Fruit fly (Drosophila melanogaster): Measurements from ENCODE around the gene CG6184.

Gene CG6184

DNA sequence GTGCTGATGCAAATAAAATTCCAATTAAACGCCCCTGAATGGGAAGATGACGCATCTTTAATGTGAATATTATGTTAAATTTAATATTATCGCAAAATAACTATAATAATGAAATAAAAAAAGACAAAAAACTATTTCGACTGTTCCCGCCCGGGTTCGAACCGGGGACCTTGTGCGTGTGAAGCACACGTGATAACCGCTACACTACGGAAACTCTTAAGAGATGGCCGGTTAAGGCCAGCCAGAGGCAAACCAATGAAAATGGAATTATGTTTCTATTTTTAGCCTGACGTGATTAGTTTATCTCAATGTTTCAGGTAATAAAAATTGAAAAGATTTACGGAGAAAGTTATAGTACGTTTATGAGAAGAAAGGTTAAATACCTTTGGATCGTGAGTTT, 14.5 kb upstream of the CG6184 start (continued):
- TF ChIP-seq rib (GFP tag; IDR thresholded peaks at IDR 0.05) (no peak), ranshi (GFP tag; IDR thresholded peaks at IDR 0.05) (no peak), cas (GFP tag; IDR thresholded peaks at IDR 0.05) (no peak), CG16813 (GFP tag; IDR thresholded peaks at IDR 0.05; ENCODE audit: partially characterized antibody) (peak; percentile 75), zen2 (GFP tag; IDR thresholded peaks at IDR 0.05; ENCODE audit: partially characterized antibody) (no peak), tna (GFP tag; IDR thresholded peaks at IDR 0.05; ENCODE audit: partially characterized antibody) (peak; percentile 58; the same call in 1 of the 2 replicates), CG12744 (GFP tag; optimal IDR thresholded peaks at IDR 0.05) (no peak), HHEX (GFP tag; optimal IDR thresholded peaks at IDR 0.05) (no peak), CG13287 (GFP tag; IDR thresholded peaks at IDR 0.05; ENCODE audit: partially characterized antibody) (0 out of 2 replicates have a peak, but pooled peaks have one; percentile 3), dysf (GFP tag; IDR thresholded peaks at IDR 0.05) (no peak), CG1024 (GFP tag; IDR thresholded peaks at IDR 0.05) (no peak), Dek (tag; optimal IDR thresholded peaks at IDR 0.05) (no peak), CHES-1-like (GFP tag; optimal IDR thresholded peaks at IDR 0.05) (no peak), crol (GFP tag; IDR thresholded peaks at IDR 0.05) (no peak), trem (tag; optimal IDR thresholded peaks at IDR 0.05) (no peak), Tbp (GFP tag; optimal IDR thresholded peaks at IDR 0.05) (no peak), CG6791 (GFP tag; IDR thresholded peaks at IDR 0.05; ENCODE audit: partially characterized antibody) (peak; percentile 37; the same call in 1 of the 3 replicates), Opbp (GFP tag; IDR thresholded peaks at IDR 0.05; ENCODE audit: partially characterized antibody) (peak; percentile 76; the same call in 2 of the 3 replicates), Jarid2 (GFP tag; optimal IDR thresholded peaks at IDR 0.05) (no peak), CG33213 (GFP tag; optimal IDR thresholded peaks at IDR 0.05) (no peak), mld (GFP tag; IDR thresholded peaks at IDR 0.05; ENCODE audit: partially characterized antibody) (peak; percentile 75; the same call in 2 of the 3 replicates), gsb (GFP tag; IDR thresholded peaks at IDR 0.05) (no peak), CG18476 (GFP tag; optimal IDR thresholded peaks at IDR 0.05) (no peak), ind (GFP tag; optimal IDR thresholded peaks at IDR 0.05) (no peak), HLH4C (GFP tag; IDR thresholded peaks at IDR 0.05; ENCODE audit: partially characterized antibody) (peak; percentile 55; the same call in 2 of the 3 replicates), Adf1 (GFP tag; IDR thresholded peaks at IDR 0.05) (no peak), z (GFP tag; IDR thresholded peaks at IDR 0.05) (no peak), Sry-δ (GFP tag; optimal IDR thresholded peaks at IDR 0.05) (no peak), HLH54F (GFP tag; optimal IDR thresholded peaks at IDR 0.05) (no peak), CG17829 (tag; optimal IDR thresholded peaks at IDR 0.05) (no peak), NC2α (GFP tag; optimal IDR thresholded peaks at IDR 0.05) (no peak), shn (GFP tag; optimal IDR thresholded peaks at IDR 0.05) (no peak), Mad (GFP tag; optimal IDR thresholded peaks at IDR 0.05) (no peak), CG14860 (GFP tag; IDR thresholded peaks at IDR 0.05; ENCODE audit: partially characterized antibody) (0 out of 3 replicates have a peak, but pooled peaks have one; percentile 32), MESR4 (GFP tag; optimal IDR thresholded peaks at IDR 0.05) (no peak), pum (GFP tag; optimal IDR thresholded peaks at IDR 0.05) (no peak), Scr (GFP tag; IDR thresholded peaks at IDR 0.05; ENCODE audit: partially characterized antibody) (peak; percentile 59), CG12299 (tag; optimal IDR thresholded peaks at IDR 0.05) (no peak), bbx (GFP tag; IDR thresholded peaks at IDR 0.05; ENCODE audit: partially characterized antibody) (0 out of 2 replicates have a peak, but pooled peaks have one; percentile 44), amos (GFP tag; IDR thresholded peaks at IDR 0.05; ENCODE audit: partially characterized antibody) (peak; percentile 71; the same call in 1 of the 2 replicates), CG11247 (GFP tag; IDR thresholded peaks at IDR 0.05) (no peak), CG15479 (GFP tag; optimal IDR thresholded peaks at IDR 0.05) (no peak), CG8281 (tag; optimal IDR thresholded peaks at IDR 0.05) (no peak), CG13296 (GFP tag; optimal IDR thresholded peaks at IDR 0.05) (no peak), CG1832 (GFP tag; optimal IDR thresholded peaks at IDR 0.05) (no peak), Lim3 (GFP tag; IDR thresholded peaks at IDR 0.05) (no peak), CG8924 (tag; optimal IDR thresholded peaks at IDR 0.05) (no peak), Fer2 (tag; optimal IDR thresholded peaks at IDR 0.05) (no peak), Bdp1 (GFP tag; optimal IDR thresholded peaks at IDR 0.05) (peak; percentile 97), pb (GFP tag; optimal IDR thresholded peaks at IDR 0.05) (no peak)
